Fruit fly (Drosophila melanogaster): Measurements from ENCODE around the gene Dref.

Dref gene

DNA sequence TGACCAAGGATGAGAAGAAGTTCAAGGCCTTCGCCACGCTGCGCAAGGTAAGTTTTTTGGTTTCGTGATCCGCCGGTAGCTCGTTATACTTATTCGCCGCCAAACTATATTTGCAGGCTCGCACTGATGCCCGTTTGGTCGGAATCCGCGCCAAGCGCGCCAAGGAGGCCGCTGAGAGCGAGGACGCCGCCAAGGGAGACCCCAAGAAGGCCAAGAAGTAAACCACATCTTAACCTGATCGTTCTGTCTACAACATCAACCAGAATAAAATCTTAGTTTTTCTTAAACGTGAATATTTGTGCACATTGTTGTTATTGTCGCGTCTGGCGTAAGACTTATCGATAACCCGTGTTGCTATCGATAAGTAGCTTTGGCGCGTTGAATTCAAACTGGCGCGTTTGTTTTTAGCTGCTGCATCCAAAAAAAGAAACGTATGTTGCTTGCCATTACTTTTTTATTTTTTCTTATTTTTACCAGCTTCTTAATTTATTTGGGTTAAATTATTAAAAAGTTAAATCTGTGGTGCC, 1.2 kb upstream of the Dref start (continued):
- TF ChIP-seq CG8359 (GFP tag; optimal IDR thresholded peaks at IDR 0.05; ENCODE audit: borderline replicate concordance) (no peak), Dbx (GFP tag; IDR thresholded peaks at IDR 0.05) (no peak), Ptx1 (GFP tag; IDR thresholded peaks at IDR 0.05) (no peak), Opbp (GFP tag; IDR thresholded peaks at IDR 0.05; ENCODE audit: partially characterized antibody) (no peak), CG1603 (tag; optimal IDR thresholded peaks at IDR 0.05) (no peak), abd-A (tag; optimal IDR thresholded peaks at IDR 0.05) (no peak), Med (GFP tag) (peak; percentile 70), tna (GFP tag; IDR thresholded peaks at IDR 0.05; ENCODE audit: partially characterized antibody) (peak; percentile 31), Tbp (GFP tag; optimal IDR thresholded peaks at IDR 0.05) (no peak), Sox102F (GFP tag; optimal IDR thresholded peaks at IDR 0.05) (no peak), chinmo (GFP tag; IDR thresholded peaks at IDR 0.05; ENCODE audit: partially characterized antibody) (0 out of 4 replicates have a peak, but pooled peaks have one; percentile 53), CG11695 (GFP tag; IDR thresholded peaks at IDR 0.05) (no peak), p53 (GFP tag; optimal IDR thresholded peaks at IDR 0.05) (no peak), Dll (GFP tag; IDR thresholded peaks at IDR 0.05; ENCODE audit: partially characterized antibody) (peak; percentile 72), vvl (GFP tag; IDR thresholded peaks at IDR 0.05) (no peak), danr (GFP tag; IDR thresholded peaks at IDR 0.05) (no peak), Mrtf (GFP tag; IDR thresholded peaks at IDR 0.05) (no peak), CG12071 (GFP tag; optimal IDR thresholded peaks at IDR 0.05) (no peak), slbo (GFP tag; IDR thresholded peaks at IDR 0.05) (no peak), croc (GFP tag; conservative IDR thresholded peaks at IDR 0.05) (no peak), vfl (GFP tag; optimal IDR thresholded peaks at IDR 0.05) (no peak), Optix (GFP tag; IDR thresholded peaks at IDR 0.05) (no peak), tgo (GFP tag; IDR thresholded peaks at IDR 0.05) (no peak), Sox100B (GFP tag; optimal IDR thresholded peaks at IDR 0.05) (no peak), CG11696 (GFP tag; IDR thresholded peaks at IDR 0.05) (no peak), bab2 (GFP tag; optimal IDR thresholded peaks at IDR 0.05) (no peak), Doc3 (GFP tag; IDR thresholded peaks at IDR 0.05; ENCODE audit: partially characterized antibody) (0 out of 3 replicates have a peak, but pooled peaks have one; percentile 28), MESR4 (GFP tag; optimal IDR thresholded peaks at IDR 0.05) (no peak), HLH54F (GFP tag; optimal IDR thresholded peaks at IDR 0.05) (no peak), lbe (GFP tag; optimal IDR thresholded peaks at IDR 0.05) (no peak), Hand (GFP tag; optimal IDR thresholded peaks at IDR 0.05) (no peak), tup (GFP tag; optimal IDR thresholded peaks at IDR 0.05) (no peak), row (GFP tag; IDR thresholded peaks at IDR 0.05) (no peak), Xrp1 (GFP tag; IDR thresholded peaks at IDR 0.05) (no peak), CG2116 (GFP tag; optimal IDR thresholded peaks at IDR 0.05) (peak; percentile 45), CG31441 (GFP tag; IDR thresholded peaks at IDR 0.05) (no peak), CG14014 (GFP tag; IDR thresholded peaks at IDR 0.05) (no peak), CG3726 (GFP tag; IDR thresholded peaks at IDR 0.05) (no peak), CG13424 (tag; optimal IDR thresholded peaks at IDR 0.05) (no peak), CG8944 (GFP tag; optimal IDR thresholded peaks at IDR 0.05) (no peak), zen2 (GFP tag; IDR thresholded peaks at IDR 0.05; ENCODE audit: partially characterized antibody) (peak; percentile 44; the same call in 2 of the 3 replicates), E2f1 (GFP tag; IDR thresholded peaks at IDR 0.05) (no peak), Scr (GFP tag; IDR thresholded peaks at IDR 0.05; ENCODE audit: partially characterized antibody) (peak; percentile 50), hb (GFP tag; IDR thresholded peaks at IDR 0.05; ENCODE audit: partially characterized antibody) (0 out of 3 replicates have a peak, but pooled peaks have one; percentile 31), Fer1 (GFP tag; optimal IDR thresholded peaks at IDR 0.05) (no peak), stwl (tag; optimal IDR thresholded peaks at IDR 0.05) (peak; percentile 6), CG3407 (GFP tag; optimal IDR thresholded peaks at IDR 0.05) (no peak), ken (GFP tag; IDR thresholded peaks at IDR 0.05) (no peak), CG10366 (GFP tag; IDR thresholded peaks at IDR 0.05) (no peak), twi (tag; optimal IDR thresholded peaks at IDR 0.05) (no peak), E2f2 (GFP tag; IDR thresholded peaks at IDR 0.05) (peak; percentile 89)

All from whole organism, embryonic.